Fruit fly (Drosophila melanogaster) whole organism, embryonic: ENCODE results near the gene SuUR.
A peak's percentile ranks its signal among the peaks of the same experiment; 100 is the strongest.

ENCODE experiments used
- CG10462 ChIP-seq: fragments of 200-800 bp; sonication (Bioruptor generic); optimal IDR thresholded peaks from 2 replicates; lab custom pipeline; 2016; ENCODE audit warnings: missing biosample characterization, missing genetic modification characterization
- CG10543 ChIP-seq: fragments of 200-800 bp; sonication (Bioruptor generic); optimal IDR thresholded peaks from 3 replicates; lab custom pipeline; 2017; ENCODE audit warnings: missing biosample characterization, mild to moderate bottlenecking, missing genetic modification characterization, moderate library complexity
- CG11398 ChIP-seq: fragments of 200-800 bp; sonication (Bioruptor generic); optimal IDR thresholded peaks from 2 replicates; lab custom pipeline; 2016; ENCODE audit warnings: missing biosample characterization, missing genetic modification characterization
- CG12744 ChIP-seq: fragments of 200-800 bp; sonication (Bioruptor generic); optimal IDR thresholded peaks from 2 replicates; lab custom pipeline; 2016; ENCODE audit warnings: missing biosample characterization, missing genetic modification characterization
- CG13123 ChIP-seq: fragments of 200-800 bp; sonication (Bioruptor generic); optimal IDR thresholded peaks from 2 replicates; lab custom pipeline; 2016; ENCODE audit warnings: missing biosample characterization, missing genetic modification characterization
- CG14710 ChIP-seq: fragments of 200-800 bp; sonication (Bioruptor generic); optimal IDR thresholded peaks from 3 replicates; lab custom pipeline; 2019; ENCODE audit warnings: missing biosample characterization, mild to moderate bottlenecking, missing genetic modification characterization, moderate library complexity
- CG1529 ChIP-seq: fragments of 200-800 bp; sonication (Bioruptor generic); optimal IDR thresholded peaks from 3 replicates; lab custom pipeline; 2018; ENCODE audit warnings: missing biosample characterization, missing genetic modification characterization
- CG17385 ChIP-seq: fragments of 200-800 bp; sonication (Bioruptor generic); optimal IDR thresholded peaks from 3 replicates; lab custom pipeline; 2018; ENCODE audit warnings: missing biosample characterization, mild to moderate bottlenecking, missing genetic modification characterization
- CG1832 ChIP-seq: fragments of 200-800 bp; sonication (Bioruptor generic); optimal IDR thresholded peaks from 2 replicates; lab custom pipeline; 2017; ENCODE audit warnings: missing biosample characterization, mild to moderate bottlenecking, missing genetic modification characterization, inconsistent platforms
- CG18599 ChIP-seq: fragments of 200-800 bp; sonication (Bioruptor generic); optimal IDR thresholded peaks from 3 replicates; lab custom pipeline; 2017; ENCODE audit warnings: missing biosample characterization, missing genetic modification characterization, mild to moderate bottlenecking, moderate library complexity, missing genetic modification reagents
- CG2116 ChIP-seq: fragments of 200-800 bp; sonication (Bioruptor generic); optimal IDR thresholded peaks from 3 replicates; lab custom pipeline; 2018; ENCODE audit warnings: missing biosample characterization, mild to moderate bottlenecking, missing genetic modification characterization
- CG2889 ChIP-seq: fragments of 200-800 bp; sonication (Bioruptor generic); IDR thresholded peaks from 3 replicates; pipeline ENCODE4 v1.3.6; 2022; ENCODE audit warnings: missing biosample characterization, missing genetic modification characterization
- CG31388 ChIP-seq: fragments of 200-800 bp; sonication (Bioruptor generic); optimal IDR thresholded peaks from 2 replicates; lab custom pipeline; 2016; ENCODE audit warnings: missing biosample characterization, missing genetic modification characterization
- CG31441 ChIP-seq: fragments of 200-800 bp; sonication (Bioruptor generic); IDR thresholded peaks from 2 replicates; pipeline ENCODE4 v1.3.6; 2022; ENCODE audit warnings: missing biosample characterization, missing genetic modification characterization
- CG3163 ChIP-seq: fragments of 200-800 bp; sonication (Bioruptor generic); optimal IDR thresholded peaks from 3 replicates; lab custom pipeline; 2016; ENCODE audit warnings: missing biosample characterization, missing genetic modification characterization
- CG4360 ChIP-seq: fragments of 200-800 bp; sonication (Bioruptor generic); IDR thresholded peaks from 2 replicates; pipeline ENCODE4 v1.3.6; 2022; ENCODE audit warnings: missing biosample characterization, missing genetic modification characterization
- CG4617 ChIP-seq: fragments of 200-800 bp; sonication (Bioruptor generic); optimal IDR thresholded peaks from 3 replicates; lab custom pipeline; 2016; ENCODE audit warnings: missing biosample characterization, missing genetic modification characterization, borderline replicate concordance
- CG4707 ChIP-seq: fragments of 200-800 bp; sonication (Bioruptor generic); optimal IDR thresholded peaks from 2 replicates; lab custom pipeline; 2018; ENCODE audit warnings: missing biosample characterization, mild to moderate bottlenecking, missing genetic modification characterization, moderate library complexity
- CG6689 ChIP-seq: fragments of 200-800 bp; sonication (Bioruptor generic); IDR thresholded peaks from 2 replicates; pipeline ENCODE4 v1.3.6; 2022; ENCODE audit warnings: missing biosample characterization, missing genetic modification characterization
- CG7928 ChIP-seq: fragments of 200-800 bp; sonication (Bioruptor generic); optimal IDR thresholded peaks from 2 replicates; lab custom pipeline; 2017; ENCODE audit warnings: missing biosample characterization, mild to moderate bottlenecking, missing genetic modification characterization
- CG8765 ChIP-seq: fragments of 200-800 bp; sonication (Bioruptor generic); IDR thresholded peaks from 2 replicates; pipeline ENCODE4 v1.3.6; 2022; ENCODE audit warnings: missing biosample characterization, missing genetic modification characterization
- CG9437 ChIP-seq: fragments of 200-800 bp; sonication (Bioruptor generic); optimal IDR thresholded peaks from 2 replicates; lab custom pipeline; 2018; ENCODE audit warnings: missing biosample characterization, mild to moderate bottlenecking, missing genetic modification characterization
- D19B ChIP-seq: fragments of 200-800 bp; sonication (Bioruptor generic); optimal IDR thresholded peaks from 2 replicates; lab custom pipeline; 2017; ENCODE audit warnings: missing biosample characterization, mild to moderate bottlenecking, missing genetic modification characterization
- Dll ChIP-seq: fragments of 200-800 bp; sonication (Bioruptor generic); IDR thresholded peaks from 4 replicates; pipeline ENCODE4 v1.3.6; 2022; ENCODE audit warnings: missing biosample characterization, missing genetic modification characterization; ENCODE audit not compliant: partially characterized antibody
- Hey ChIP-seq: fragments of 200-800 bp; sonication (Bioruptor generic); optimal IDR thresholded peaks from 3 replicates; lab custom pipeline; 2018; ENCODE audit warnings: missing biosample characterization, mild to moderate bottlenecking, missing genetic modification characterization
- Lpt ChIP-seq: fragments of >200 bp; optimal IDR thresholded peaks from 2 replicates; lab custom pipeline; 2018; ENCODE audit warnings: missing biosample characterization, missing genetic modification characterization
- Mes4 ChIP-seq: fragments of 200-800 bp; sonication (Bioruptor generic); optimal IDR thresholded peaks from 2 replicates; lab custom pipeline; 2016; ENCODE audit warnings: missing biosample characterization, missing genetic modification characterization
- Myb ChIP-seq: fragments of 200-800 bp; sonication (Bioruptor generic); optimal IDR thresholded peaks from 2 replicates; lab custom pipeline; 2016; ENCODE audit warnings: missing biosample characterization, missing genetic modification characterization
- Neu2 ChIP-seq: fragments of 200-800 bp; sonication (Bioruptor generic); optimal IDR thresholded peaks from 3 replicates; lab custom pipeline; 2016; ENCODE audit warnings: missing biosample characterization, missing genetic modification characterization, borderline replicate concordance
- Optix ChIP-seq: fragments of 200-800 bp; sonication (Bioruptor generic); IDR thresholded peaks from 3 replicates; pipeline ENCODE4 v1.3.6; 2022; ENCODE audit warnings: missing biosample characterization, missing genetic modification characterization
- Rfx ChIP-seq: fragments of 200-800 bp; sonication (Bioruptor generic); IDR thresholded peaks from 2 replicates; pipeline ENCODE4 v1.3.6; 2022; ENCODE audit warnings: missing biosample characterization, missing genetic modification characterization
- Sox100B ChIP-seq: fragments of 200-800 bp; sonication (Bioruptor generic); optimal IDR thresholded peaks from 3 replicates; lab custom pipeline; 2018; ENCODE audit warnings: missing biosample characterization, mild to moderate bottlenecking, missing genetic modification characterization
- Spps ChIP-seq: fragments of 200-800 bp; sonication (Bioruptor generic); optimal IDR thresholded peaks from 2 replicates; lab custom pipeline; 2018; ENCODE audit warnings: missing biosample characterization, mild to moderate bottlenecking, missing genetic modification characterization
- Sry-δ ChIP-seq: fragments of 200-800 bp; sonication (Bioruptor generic); optimal IDR thresholded peaks from 2 replicates; lab custom pipeline; 2016; ENCODE audit warnings: missing biosample characterization, missing genetic modification characterization
- Stat92E ChIP-seq, 3 experiments: fragments of >200 bp in 2 of 3; fragments of 200-800 bp in 1 of 3; sonication (Bioruptor generic) in 1 of 3; optimal IDR thresholded peaks; 2 replicates each; lab custom pipeline; 2017 to 2019; ENCODE audit warnings: missing biosample characterization in 3 of 3, missing genetic modification characterization in 3 of 3, mild to moderate bottlenecking in 1 of 3, moderate library complexity in 1 of 3
- cato ChIP-seq: fragments of 200-800 bp; sonication (Bioruptor generic); optimal IDR thresholded peaks from 2 replicates; lab custom pipeline; 2016; ENCODE audit warnings: missing biosample characterization, missing genetic modification characterization, borderline replicate concordance
- disco-r ChIP-seq: fragments of 200-800 bp; sonication (Bioruptor generic); optimal IDR thresholded peaks from 2 replicates; lab custom pipeline; 2016; ENCODE audit warnings: missing biosample characterization, missing genetic modification characterization
- dmrt11E ChIP-seq: fragments of 200-800 bp; sonication (Bioruptor generic); optimal IDR thresholded peaks from 3 replicates; lab custom pipeline; 2018; ENCODE audit warnings: missing biosample characterization, mild to moderate bottlenecking, missing genetic modification characterization, moderate library complexity
- fd96Cb ChIP-seq: fragments of 200-800 bp; sonication (Bioruptor generic); optimal IDR thresholded peaks from 2 replicates; lab custom pipeline; 2018; ENCODE audit warnings: missing biosample characterization, mild to moderate bottlenecking, missing genetic modification characterization, moderate library complexity
- gem ChIP-seq: fragments of 200-800 bp; sonication (Bioruptor generic); optimal IDR thresholded peaks from 2 replicates; lab custom pipeline; 2019; ENCODE audit warnings: missing biosample characterization, mild to moderate bottlenecking, missing genetic modification characterization, moderate library complexity
- ken ChIP-seq: fragments of 200-800 bp; sonication (Bioruptor generic); IDR thresholded peaks from 3 replicates; pipeline ENCODE4 v1.3.6; 2022; ENCODE audit warnings: missing biosample characterization, missing genetic modification characterization
- nerfin-1 ChIP-seq: fragments of 200-800 bp; sonication (Bioruptor generic); optimal IDR thresholded peaks from 3 replicates; lab custom pipeline; 2019; ENCODE audit warnings: missing biosample characterization, mild to moderate bottlenecking, missing genetic modification characterization, moderate library complexity
- otp ChIP-seq: fragments of 200-800 bp; sonication (Bioruptor generic); IDR thresholded peaks from 3 replicates; pipeline ENCODE4, ENCODE4 v1.3.6; 2022; ENCODE audit warnings: missing biosample characterization, missing genetic modification characterization
- prd ChIP-seq, 3 experiments: fragments of >200 bp in 2 of 3; fragments of 200-800 bp in 1 of 3; sonication (Bioruptor generic) in 1 of 3; optimal IDR thresholded peaks in 2 of 3; IDR thresholded peaks in 1 of 3; 2 replicates in 2 of 3; 3 replicates in 1 of 3; pipeline versions ENCODE4 v1.3.6 to Lab custom; 2017 to 2022; ENCODE audit warnings: missing biosample characterization in 1 of 3, missing genetic modification characterization in 1 of 3
- sc ChIP-seq, 3 experiments: fragments of >200 bp in 2 of 3; fragments of 200-800 bp in 1 of 3; sonication (Bioruptor generic) in 1 of 3; optimal IDR thresholded peaks; 2 replicates in 2 of 3; 3 replicates in 1 of 3; lab custom pipeline; 2017; ENCODE audit warnings: mild to moderate bottlenecking in 1 of 3, missing biosample characterization in 1 of 3, missing genetic modification characterization in 1 of 3, missing genetic modification reagents in 1 of 3
- stc ChIP-seq: fragments of 200-800 bp; sonication (Bioruptor generic); IDR thresholded peaks from 2 replicates; pipeline ENCODE4 v1.3.6; 2022; ENCODE audit warnings: missing biosample characterization, missing genetic modification characterization
- tio ChIP-seq: fragments of 200-800 bp; sonication (Bioruptor generic); optimal IDR thresholded peaks from 2 replicates; lab custom pipeline; 2017; ENCODE audit warnings: missing biosample characterization, missing genetic modification characterization, inconsistent platforms
- twi ChIP-seq: fragments of 200-800 bp; optimal IDR thresholded peaks from 2 replicates; lab custom pipeline; 2019; ENCODE audit warnings: missing biosample characterization, mild to moderate bottlenecking, missing genetic modification characterization, moderate library complexity
- vvl ChIP-seq: fragments of 200-800 bp; sonication (Bioruptor generic); IDR thresholded peaks from 2 replicates; pipeline ENCODE4 v1.3.6; 2022; ENCODE audit warnings: missing biosample characterization, missing genetic modification characterization

SuUR gene

dm6 chr3L:11064689-11065088 is at the start of gene SuUR, which contains the start of the genes CG32075 and CG45101 (continued):
- TF ChIP-seq CG4360 (GFP tag; lab: Robert Waterston, UW) (peak; percentile 47; the same call in 1 of the 2 replicates), CG3163 (peak; percentile 71), Sox100B (GFP tag; lab: Kevin White, UChicago) (peak; percentile 77), CG10462 (GFP tag; lab: Kevin White, UChicago) (peak; percentile 76), nerfin-1 (tag; lab: Kevin White, UChicago) (peak; percentile 77), CG4707 (GFP tag; lab: Kevin White, UChicago) (no peak), CG9437 (GFP tag; lab: Kevin White, UChicago) (peak; percentile 69), CG7928 (GFP tag; lab: Kevin White, UChicago) (peak; percentile 41), Rfx (GFP tag; lab: Robert Waterston, UW) (peak; percentile 92), Stat92E (GFP tag; optimal IDR thresholded peaks at IDR 0.05; lab: Kevin White, UChicago) (peak in 1 of 3 experiments; percentile 76), disco-r (GFP tag; lab: Kevin White, UChicago) (peak; percentile 51), Hey (tag; lab: Kevin White, UChicago) (peak; percentile 34), Optix (GFP tag; lab: Robert Waterston, UW) (peak; percentile 70), Lpt (GFP tag; lab: Kevin White, UChicago) (no peak), cato (GFP tag; lab: Kevin White, UChicago) (peak; percentile 85), CG1832 (GFP tag; lab: Kevin White, UChicago) (no peak), CG6689 (GFP tag; lab: Robert Waterston, UW) (peak; percentile 88), fd96Cb (tag; lab: Kevin White, UChicago) (peak; percentile 83), Dll (no peak), tio (GFP tag; lab: Kevin White, UChicago) (peak; percentile 85), otp (GFP tag; lab: Robert Waterston, UW) (peak; percentile 78; the same call in 2 of the 3 replicates), CG17385 (peak; percentile 81), gem (peak; percentile 92), CG2116 (GFP tag; lab: Kevin White, UChicago) (peak; percentile 67), Sry-δ (GFP tag; lab: Kevin White, UChicago) (peak; percentile 63), D19B (GFP tag; lab: Kevin White, UChicago) (peak; percentile 72), CG12744 (peak; percentile 89), prd (optimal IDR thresholded peaks at IDR 0.05; lab: Kevin White, UChicago) (no peak), prd (GFP tag; IDR thresholded peaks at IDR 0.05; lab: Robert Waterston, UW) (peak; percentile 95), CG4617 (GFP tag; lab: Kevin White, UChicago) (peak; percentile 96), stc (GFP tag; lab: Robert Waterston, UW) (peak; percentile 85), dmrt11E (tag; lab: Kevin White, UChicago) (peak; percentile 84), CG11398 (GFP tag; lab: Kevin White, UChicago) (peak; percentile 46), Mes4 (GFP tag; lab: Kevin White, UChicago) (peak; percentile 75), CG10543 (GFP tag; lab: Kevin White, UChicago) (peak; percentile 90), Spps (peak; percentile 76), CG18599 (GFP tag; lab: Kevin White, UChicago) (peak; percentile 83), twi (peak; percentile 72), CG13123 (GFP tag; lab: Kevin White, UChicago) (peak; percentile 82), Myb (GFP tag; lab: Kevin White, UChicago) (peak; percentile 75), CG1529 (GFP tag; lab: Kevin White, UChicago) (peak; percentile 59), vvl (GFP tag; lab: Robert Waterston, UW) (peak; percentile 91), CG14710 (tag; lab: Kevin White, UChicago) (peak; percentile 63), CG2889 (peak; percentile 83), CG31388 (GFP tag; lab: Kevin White, UChicago) (peak; percentile 39), CG8765 (GFP tag; lab: Robert Waterston, UW) (peak; percentile 75), CG31441 (GFP tag; lab: Robert Waterston, UW) (peak; percentile 68), Neu2 (no peak), sc (optimal IDR thresholded peaks at IDR 0.05; lab: Kevin White, UChicago) (no peak), sc (GFP tag; optimal IDR thresholded peaks at IDR 0.05; lab: Kevin White, UChicago) (peak; percentile 63), ken (peak; percentile 89)
